Fruit fly (Drosophila melanogaster) whole organism, embryonic: ENCODE data around the gene Gr85a.

ENCODE experiments used
- Ada2b ChIP-seq: fragments of 200-800 bp; sonication (Bioruptor generic); IDR thresholded peaks from 2 replicates; pipeline ENCODE4 v1.3.6; 2022; ENCODE audit warnings: missing biosample characterization, missing genetic modification characterization
- B-H2 ChIP-seq: fragments of 200-800 bp; sonication (Bioruptor generic); optimal IDR thresholded peaks from 2 replicates; lab custom pipeline; 2018; ENCODE audit warnings: missing biosample characterization, mild to moderate bottlenecking, missing genetic modification characterization
- Bgb ChIP-seq: fragments of 200-800 bp; sonication (Bioruptor generic); IDR thresholded peaks from 2 replicates; pipeline ENCODE4 v1.3.6; 2022; ENCODE audit warnings: missing biosample characterization, missing genetic modification characterization; ENCODE audit not compliant: partially characterized antibody
- CG10321 ChIP-seq: fragments of 200-800 bp; sonication (Bioruptor generic); IDR thresholded peaks from 2 replicates; pipeline ENCODE4 v1.3.6; 2022; ENCODE audit warnings: missing biosample characterization, missing genetic modification characterization
- CG11093 ChIP-seq: fragments of 200-800 bp; sonication (Bioruptor generic); IDR thresholded peaks from 3 replicates; pipeline ENCODE4 v1.3.6; 2022; ENCODE audit warnings: missing biosample characterization, missing genetic modification characterization
- CG12299 ChIP-seq: fragments of 200-800 bp; sonication (Bioruptor generic); optimal IDR thresholded peaks from 2 replicates; lab custom pipeline; 2018; ENCODE audit warnings: missing biosample characterization, mild to moderate bottlenecking, missing genetic modification characterization
- CG13775 ChIP-seq: fragments of 200-800 bp; sonication (Bioruptor generic); optimal IDR thresholded peaks from 3 replicates; lab custom pipeline; 2017; ENCODE audit warnings: missing biosample characterization, mild to moderate bottlenecking, missing genetic modification characterization
- CG14965 ChIP-seq: fragments of 200-800 bp; sonication (Bioruptor generic); optimal IDR thresholded peaks from 2 replicates; lab custom pipeline; 2016; ENCODE audit warnings: missing biosample characterization, missing genetic modification characterization, borderline replicate concordance
- CG15696 ChIP-seq: fragments of 200-800 bp; sonication (Bioruptor generic); optimal IDR thresholded peaks from 2 replicates; lab custom pipeline; 2019; ENCODE audit warnings: missing biosample characterization, mild to moderate bottlenecking, missing genetic modification characterization, moderate library complexity
- CG1647 ChIP-seq: fragments of 200-800 bp; sonication (Bioruptor generic); optimal IDR thresholded peaks from 3 replicates; lab custom pipeline; 2016; ENCODE audit warnings: missing biosample characterization, missing genetic modification characterization
- CG18599 ChIP-seq: fragments of 200-800 bp; sonication (Bioruptor generic); optimal IDR thresholded peaks from 3 replicates; lab custom pipeline; 2017; ENCODE audit warnings: missing biosample characterization, missing genetic modification characterization, mild to moderate bottlenecking, moderate library complexity, missing genetic modification reagents
- CG3065 ChIP-seq: fragments of 200-800 bp; sonication (Bioruptor generic); optimal IDR thresholded peaks from 2 replicates; lab custom pipeline; 2016; ENCODE audit warnings: missing biosample characterization, missing genetic modification characterization
- CG31224 ChIP-seq: fragments of 200-800 bp; sonication (Bioruptor generic); IDR thresholded peaks from 2 replicates; pipeline ENCODE4 v1.3.6; 2022; ENCODE audit warnings: missing biosample characterization, missing genetic modification characterization
- CG33213 ChIP-seq: fragments of 200-800 bp; sonication (Bioruptor generic); optimal IDR thresholded peaks from 3 replicates; lab custom pipeline; 2016; ENCODE audit warnings: missing biosample characterization, missing genetic modification characterization
- CG4360 ChIP-seq: fragments of 200-800 bp; sonication (Bioruptor generic); IDR thresholded peaks from 2 replicates; pipeline ENCODE4 v1.3.6; 2022; ENCODE audit warnings: missing biosample characterization, missing genetic modification characterization
- CG4820 ChIP-seq: fragments of 200-800 bp; sonication (Bioruptor generic); optimal IDR thresholded peaks from 3 replicates; lab custom pipeline; 2016; ENCODE audit warnings: missing biosample characterization, missing genetic modification characterization
- CG4854 ChIP-seq: fragments of 200-800 bp; sonication (Bioruptor generic); optimal IDR thresholded peaks from 2 replicates; lab custom pipeline; 2016; ENCODE audit warnings: missing biosample characterization, missing genetic modification characterization, inconsistent platforms
- CG6683 ChIP-seq: fragments of 200-800 bp; sonication (Bioruptor generic); optimal IDR thresholded peaks from 2 replicates; lab custom pipeline; 2017; ENCODE audit warnings: missing biosample characterization, mild to moderate bottlenecking, missing genetic modification characterization, missing genetic modification reagents
- CG6765 ChIP-seq: fragments of 200-800 bp; sonication (Bioruptor generic); optimal IDR thresholded peaks from 3 replicates; lab custom pipeline; 2017; ENCODE audit warnings: missing biosample characterization, mild to moderate bottlenecking, missing genetic modification characterization
- CG7556 ChIP-seq: fragments of 200-800 bp; sonication (Bioruptor generic); optimal IDR thresholded peaks from 2 replicates; lab custom pipeline; 2017; ENCODE audit warnings: missing biosample characterization, mild to moderate bottlenecking, missing genetic modification characterization
- CG7786 ChIP-seq: fragments of 200-800 bp; sonication (Bioruptor generic); optimal IDR thresholded peaks from 2 replicates; lab custom pipeline; 2016; ENCODE audit warnings: missing biosample characterization, missing genetic modification characterization
- CG8924 ChIP-seq: fragments of 200-800 bp; optimal IDR thresholded peaks from 3 replicates; lab custom pipeline; 2019; ENCODE audit warnings: missing biosample characterization, mild to moderate bottlenecking, missing genetic modification characterization, moderate library complexity
- CG9215 ChIP-seq: fragments of 200-800 bp; sonication (Bioruptor generic); IDR thresholded peaks from 2 replicates; pipeline ENCODE4 v1.3.6; 2022; ENCODE audit warnings: missing biosample characterization, missing genetic modification characterization
- Doc3 ChIP-seq: fragments of 200-800 bp; sonication (Bioruptor generic); IDR thresholded peaks from 3 replicates; pipeline ENCODE4 v1.3.6; 2022; ENCODE audit warnings: missing biosample characterization, missing genetic modification characterization; ENCODE audit not compliant: partially characterized antibody
- ERR ChIP-seq: fragments of 200-800 bp; sonication (Bioruptor generic); optimal IDR thresholded peaks from 2 replicates; lab custom pipeline; 2016; ENCODE audit warnings: missing biosample characterization, missing genetic modification characterization
- H2.0 ChIP-seq: fragments of 200-800 bp; sonication (Bioruptor generic); IDR thresholded peaks from 2 replicates; pipeline ENCODE4 v1.3.6; 2022; ENCODE audit warnings: missing biosample characterization, missing genetic modification characterization
- Hsf ChIP-seq: fragments of 200-800 bp; sonication (Bioruptor generic); optimal IDR thresholded peaks from 3 replicates; lab custom pipeline; 2016; ENCODE audit warnings: missing biosample characterization, missing genetic modification characterization
- Lpt ChIP-seq: fragments of >200 bp; optimal IDR thresholded peaks from 2 replicates; lab custom pipeline; 2018; ENCODE audit warnings: missing biosample characterization, missing genetic modification characterization
- MBD-R2 ChIP-seq: fragments of 200-800 bp; sonication (Bioruptor generic); IDR thresholded peaks from 2 replicates; pipeline ENCODE4 v1.3.6; 2022; ENCODE audit warnings: missing biosample characterization, missing genetic modification characterization
- Myb ChIP-seq: fragments of 200-800 bp; sonication (Bioruptor generic); optimal IDR thresholded peaks from 2 replicates; lab custom pipeline; 2016; ENCODE audit warnings: missing biosample characterization, missing genetic modification characterization
- NFAT ChIP-seq: fragments of 200-800 bp; sonication (Bioruptor generic); IDR thresholded peaks from 2 replicates; pipeline ENCODE4 v1.3.6; 2022; ENCODE audit warnings: missing biosample characterization, missing genetic modification characterization
- NK7.1 ChIP-seq: fragments of 200-800 bp; sonication (Bioruptor generic); optimal IDR thresholded peaks from 3 replicates; lab custom pipeline; 2016; ENCODE audit warnings: missing biosample characterization, missing genetic modification characterization
- Rfx ChIP-seq: fragments of 200-800 bp; sonication (Bioruptor generic); IDR thresholded peaks from 2 replicates; pipeline ENCODE4 v1.3.6; 2022; ENCODE audit warnings: missing biosample characterization, missing genetic modification characterization
- Vsx1 ChIP-seq: fragments of 200-800 bp; sonication (Bioruptor generic); optimal IDR thresholded peaks from 2 replicates; lab custom pipeline; 2017; ENCODE audit warnings: missing biosample characterization, mild to moderate bottlenecking, missing genetic modification characterization, missing genetic modification reagents
- YL-1 ChIP-seq: fragments of 200-800 bp; sonication (Bioruptor generic); optimal IDR thresholded peaks from 3 replicates; lab custom pipeline; 2017; ENCODE audit warnings: missing biosample characterization, mild to moderate bottlenecking, missing genetic modification characterization
- abd-A ChIP-seq: fragments of 200-800 bp; sonication (Bioruptor generic); optimal IDR thresholded peaks from 3 replicates; lab custom pipeline; 2019; ENCODE audit warnings: missing biosample characterization, mild to moderate bottlenecking, missing genetic modification characterization, moderate library complexity
- br ChIP-seq: fragments of >200 bp; optimal IDR thresholded peaks from 2 replicates; lab custom pipeline; 2017
- esg ChIP-seq: fragments of 200-800 bp; sonication (Bioruptor generic); conservative IDR thresholded peaks from 2 replicates; pipeline ENCODE4 v1.3.6; 2022; ENCODE audit warnings: missing biosample characterization, missing genetic modification characterization
- fd96Cb ChIP-seq: fragments of 200-800 bp; sonication (Bioruptor generic); optimal IDR thresholded peaks from 2 replicates; lab custom pipeline; 2018; ENCODE audit warnings: missing biosample characterization, mild to moderate bottlenecking, missing genetic modification characterization, moderate library complexity
- insv ChIP-seq, 2 experiments: fragments of 200-800 bp; sonication (Bioruptor generic); optimal IDR thresholded peaks; 3 replicates each; lab custom pipeline; 2016 to 2018; ENCODE audit warnings: missing biosample characterization in 2 of 2, missing genetic modification characterization in 2 of 2
- klu ChIP-seq: fragments of 200-800 bp; sonication (Bioruptor generic); IDR thresholded peaks from 2 replicates; pipeline ENCODE4 v1.3.6; 2022; ENCODE audit warnings: missing biosample characterization, missing genetic modification characterization
- lov ChIP-seq, 2 experiments: fragments of 200-800 bp in 1 of 2; fragments of >200 bp in 1 of 2; sonication (Bioruptor generic) in 1 of 2; IDR thresholded peaks in 1 of 2; optimal IDR thresholded peaks in 1 of 2; 2 replicates in 1 of 2; 3 replicates in 1 of 2; pipeline versions ENCODE4 v1.3.6 to Lab custom; 2017 to 2022; ENCODE audit warnings: missing biosample characterization in 1 of 2, missing genetic modification characterization in 1 of 2
- nau ChIP-seq: fragments of 200-800 bp; sonication (Bioruptor generic); optimal IDR thresholded peaks from 3 replicates; lab custom pipeline; 2017; ENCODE audit warnings: missing biosample characterization, mild to moderate bottlenecking, missing genetic modification characterization, missing genetic modification reagents
- onecut ChIP-seq: fragments of 200-800 bp; sonication (Bioruptor generic); IDR thresholded peaks from 2 replicates; pipeline ENCODE4 v1.3.6; 2022; ENCODE audit warnings: missing biosample characterization, missing genetic modification characterization
- org-1 ChIP-seq: fragments of 200-800 bp; sonication (Bioruptor generic); optimal IDR thresholded peaks from 2 replicates; lab custom pipeline; 2017; ENCODE audit warnings: missing biosample characterization, missing genetic modification characterization
- phol ChIP-seq: fragments of 200-800 bp; sonication (Bioruptor generic); optimal IDR thresholded peaks from 3 replicates; lab custom pipeline; 2018; ENCODE audit warnings: missing biosample characterization, mild to moderate bottlenecking, missing genetic modification characterization, moderate library complexity
- stwl ChIP-seq: fragments of 200-800 bp; sonication (Bioruptor generic); optimal IDR thresholded peaks from 3 replicates; lab custom pipeline; 2018; ENCODE audit warnings: missing biosample characterization, mild to moderate bottlenecking, missing genetic modification characterization, moderate library complexity
- unc-4 ChIP-seq: fragments of 200-800 bp; sonication (Bioruptor generic); IDR thresholded peaks from 2 replicates; pipeline ENCODE4 v1.3.6; 2022; ENCODE audit warnings: missing biosample characterization, missing genetic modification characterization; ENCODE audit not compliant: partially characterized antibody
- vfl ChIP-seq: fragments of 200-800 bp; sonication (Bioruptor generic); optimal IDR thresholded peaks from 2 replicates; lab custom pipeline; 2016; ENCODE audit warnings: missing biosample characterization, missing genetic modification characterization
- z ChIP-seq: fragments of 200-800 bp; sonication (Bioruptor generic); IDR thresholded peaks from 3 replicates; pipeline ENCODE4 v1.3.6; 2022; ENCODE audit warnings: missing biosample characterization, missing genetic modification characterization

Gene Gr85a

DNA sequence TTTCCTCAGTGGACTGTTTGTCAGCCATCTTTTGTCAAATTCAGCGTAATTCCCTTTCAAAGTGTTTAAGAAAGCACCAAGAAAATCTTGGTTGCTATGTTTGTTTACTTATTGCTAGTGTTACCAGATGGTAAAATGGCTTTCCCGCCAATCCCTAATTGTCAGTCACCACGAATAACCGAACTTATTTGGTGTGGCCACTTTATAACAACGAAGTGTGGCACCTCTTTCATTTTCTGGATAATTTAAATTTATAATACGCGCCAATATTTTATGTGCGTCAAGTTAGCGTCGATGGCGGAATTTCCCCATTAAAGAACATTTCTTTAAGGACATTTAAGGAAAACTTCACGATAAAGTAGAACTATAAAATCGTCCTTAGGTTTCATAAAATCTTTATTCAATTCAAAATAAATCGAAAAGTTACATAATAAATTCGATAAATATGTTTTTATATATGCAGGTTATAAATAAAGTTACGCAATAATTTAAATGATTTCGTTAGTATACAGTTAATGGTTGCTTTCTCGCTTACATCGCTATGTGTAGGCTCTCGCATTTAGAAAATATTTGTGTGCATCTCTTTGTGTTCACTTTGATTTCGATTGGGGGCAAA lies 4.7 kb upstream of the Gr85a start, which contains the start of gene CG5359 (continued):
- TF ChIP-seq CG11093 (GFP tag; lab: Robert Waterston, UW), result no peak
- no peak for TF ChIP-seq CG10321 (GFP tag; lab: Robert Waterston, UW)
- no peak for TF ChIP-seq CG3065
- TF ChIP-seq insv (GFP tag; optimal IDR thresholded peaks at IDR 0.05; lab: Kevin White, UChicago), result no peak
- TF ChIP-seq CG7786 (GFP tag; lab: Kevin White, UChicago), result no peak
- no peak for TF ChIP-seq CG6683
- no peak for TF ChIP-seq NFAT (GFP tag; lab: Robert Waterston, UW)
- no peak for TF ChIP-seq NK7.1 (GFP tag; lab: Kevin White, UChicago)
- TF ChIP-seq YL-1 (GFP tag; lab: Kevin White, UChicago), result peak; percentile 37
- TF ChIP-seq CG31224 (GFP tag; lab: Robert Waterston, UW), result no peak
- TF ChIP-seq CG13775 (GFP tag; lab: Kevin White, UChicago), result no peak
- no peak for TF ChIP-seq Myb
- TF ChIP-seq CG7556, result no peak
- TF ChIP-seq nau (GFP tag; lab: Kevin White, UChicago), result no peak
- no peak for TF ChIP-seq vfl
- no peak for TF ChIP-seq lov (optimal IDR thresholded peaks at IDR 0.05; lab: Kevin White, UChicago)
- no peak for TF ChIP-seq lov (GFP tag; IDR thresholded peaks at IDR 0.05; lab: Robert Waterston, UW)
- no peak for TF ChIP-seq onecut (GFP tag; lab: Robert Waterston, UW)
- no peak for TF ChIP-seq unc-4 (GFP tag; lab: Robert Waterston, UW)
- no peak for TF ChIP-seq ERR (GFP tag; lab: Kevin White, UChicago)
- no peak for TF ChIP-seq CG1647 (GFP tag; lab: Kevin White, UChicago)
- no peak for TF ChIP-seq Lpt (GFP tag; lab: Kevin White, UChicago)
- TF ChIP-seq abd-A (tag; lab: Kevin White, UChicago), result no peak
- TF ChIP-seq CG15696, result no peak
- no peak for TF ChIP-seq H2.0 (GFP tag; lab: Robert Waterston, UW)
- no peak for TF ChIP-seq br (lab: Kevin White, UChicago)
- peak; percentile 28 for TF ChIP-seq phol (tag; lab: Kevin White, UChicago)
- no peak for TF ChIP-seq CG4820 (GFP tag; lab: Kevin White, UChicago)
- no peak for TF ChIP-seq z (GFP tag; lab: Robert Waterston, UW)
- TF ChIP-seq CG18599 (GFP tag; lab: Kevin White, UChicago), result no peak
- no peak for TF ChIP-seq CG12299
- TF ChIP-seq Rfx (GFP tag; lab: Robert Waterston, UW), result peak; percentile 21; the same call in 1 of the 2 replicates
- no peak for TF ChIP-seq B-H2 (GFP tag; lab: Kevin White, UChicago)
- TF ChIP-seq Vsx1 (GFP tag; lab: Kevin White, UChicago), result no peak
- TF ChIP-seq CG6765 (GFP tag; lab: Kevin White, UChicago), result no peak
- TF ChIP-seq klu (GFP tag; lab: Robert Waterston, UW), result no peak
- TF ChIP-seq CG4360 (GFP tag; lab: Robert Waterston, UW), result no peak
- no peak for TF ChIP-seq org-1 (GFP tag; lab: Kevin White, UChicago)
- no peak for TF ChIP-seq Hsf (GFP tag; lab: Kevin White, UChicago)

DNA sequence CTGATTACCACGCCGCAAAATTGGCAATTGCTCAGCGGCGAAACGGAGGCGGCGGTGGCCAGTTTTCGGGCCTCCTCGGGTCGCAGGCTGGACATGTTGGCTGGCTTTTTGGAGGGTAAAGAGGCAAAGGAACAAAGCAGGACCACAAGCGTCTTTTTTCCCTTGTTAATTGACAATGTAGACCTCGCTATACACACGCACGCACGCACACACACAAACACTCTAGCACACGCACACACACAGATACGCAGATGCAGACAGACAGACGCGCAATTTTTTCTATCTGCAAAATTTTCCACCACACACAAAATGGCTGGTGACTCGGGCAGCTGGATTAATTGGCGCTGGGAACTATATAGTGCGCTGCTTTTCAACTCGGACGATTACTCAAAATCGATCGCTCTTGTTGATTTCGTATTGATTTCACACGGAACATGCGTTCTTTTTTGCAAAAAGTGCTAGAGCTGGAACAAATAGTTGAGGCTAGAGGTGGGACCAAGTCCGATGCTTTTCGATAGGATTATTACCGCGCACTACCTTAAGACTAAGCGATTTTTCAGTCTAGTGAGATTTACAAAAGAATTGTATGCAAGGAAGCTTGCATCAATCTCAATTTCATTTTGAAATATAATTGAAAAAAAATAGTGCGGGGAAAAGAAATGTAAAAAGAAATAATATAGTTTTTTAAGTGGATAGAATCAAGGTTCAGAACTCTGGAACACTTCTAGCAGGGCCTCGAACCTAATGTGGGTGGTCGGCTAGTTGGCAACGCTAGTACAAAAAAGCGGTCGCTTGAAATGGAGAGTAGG lies 10.8 kb downstream of the Gr85a start, which contains the start of gene Art4:
TSS of gene Art4 (minus strand) at position 476 of the 809 bp plus-strand sequence.
- TF ChIP-seq CG9215 (GFP tag; lab: Robert Waterston, UW) (peak; percentile 26; the same call in 1 of the 2 replicates), Doc3 (peak; percentile 65; the same call in 2 of the 3 replicates), fd96Cb (tag; lab: Kevin White, UChicago) (no peak), MBD-R2 (peak; percentile 11; the same call in 1 of the 2 replicates), esg (GFP tag; lab: Robert Waterston, UW) (0 out of 2 replicates have a peak, but pooled peaks have one; percentile 6), stwl (peak; percentile 57), CG33213 (peak; percentile 47), CG14965 (GFP tag; lab: Kevin White, UChicago) (no peak), CG8924 (tag; lab: Kevin White, UChicago) (peak; percentile 9), CG4854 (GFP tag; lab: Kevin White, UChicago) (peak; percentile 94), Bgb (GFP tag; lab: Robert Waterston, UW) (peak; percentile 62; the same call in 1 of the 2 replicates), Ada2b (GFP tag; lab: Robert Waterston, UW) (peak; percentile 12; the same call in 1 of the 2 replicates)
